Fruit fly (Drosophila melanogaster) whole organism, pupa: Measurements from ENCODE around the gene Jhbp14.

Experiments
- CG10348 ChIP-seq: fragments of 200-800 bp; sonication (Bioruptor generic); IDR thresholded peaks from 2 replicates; pipeline ENCODE4 v1.3.6; 2022; ENCODE audit warnings: missing biosample characterization, missing genetic modification characterization
- CG12605 ChIP-seq: fragments of 200-800 bp; sonication (Bioruptor generic); IDR thresholded peaks from 2 replicates; pipeline ENCODE4 v1.3.6; 2022; ENCODE audit warnings: missing biosample characterization, missing genetic modification characterization
- CG13204 ChIP-seq: fragments of 200-800 bp; sonication (Bioruptor generic); optimal IDR thresholded peaks from 2 replicates; lab custom pipeline; 2018; ENCODE audit warnings: missing biosample characterization, mild to moderate bottlenecking, missing genetic modification characterization, moderate library complexity
- CG14655 ChIP-seq: fragments of 200-800 bp; sonication (Bioruptor generic); optimal IDR thresholded peaks from 3 replicates; lab custom pipeline; 2017; ENCODE audit warnings: mild to moderate bottlenecking, missing biosample characterization, missing genetic modification reagents, missing genetic modification characterization
- CG15710 ChIP-seq: fragments of 200-800 bp; sonication (Bioruptor generic); optimal IDR thresholded peaks from 2 replicates; lab custom pipeline; 2018; ENCODE audit warnings: missing biosample characterization, mild to moderate bottlenecking, missing genetic modification characterization, moderate library complexity
- CG17806 ChIP-seq: fragments of 200-800 bp; sonication (Bioruptor generic); optimal IDR thresholded peaks from 2 replicates; lab custom pipeline; 2018; ENCODE audit warnings: missing biosample characterization, mild to moderate bottlenecking, missing genetic modification characterization, moderate library complexity
- CG32121 ChIP-seq: fragments of 200-800 bp; sonication (Bioruptor generic); IDR thresholded peaks from 2 replicates; pipeline ENCODE4 v1.3.6; 2022; ENCODE audit warnings: missing biosample characterization, missing genetic modification characterization
- CG34367 ChIP-seq: fragments of 200-800 bp; sonication (Bioruptor generic); optimal IDR thresholded peaks from 2 replicates; lab custom pipeline; 2018; ENCODE audit warnings: missing biosample characterization, mild to moderate bottlenecking, missing genetic modification characterization
- CG4496 ChIP-seq: fragments of 200-800 bp; sonication (Bioruptor generic); IDR thresholded peaks from 3 replicates; pipeline ENCODE4 v1.3.6; 2022; ENCODE audit warnings: missing biosample characterization, missing genetic modification characterization
- CG8159 ChIP-seq: fragments of 200-800 bp; sonication (Bioruptor generic); optimal IDR thresholded peaks from 3 replicates; lab custom pipeline; 2018; ENCODE audit warnings: missing biosample characterization, mild to moderate bottlenecking, missing genetic modification characterization, moderate library complexity
- CG8301 ChIP-seq: fragments of 200-800 bp; sonication (Bioruptor generic); optimal IDR thresholded peaks from 2 replicates; lab custom pipeline; 2018; ENCODE audit warnings: missing biosample characterization, mild to moderate bottlenecking, missing genetic modification characterization
- CG9948 ChIP-seq: fragments of 200-800 bp; sonication (Bioruptor generic); optimal IDR thresholded peaks from 2 replicates; lab custom pipeline; 2018; ENCODE audit warnings: missing biosample characterization, mild to moderate bottlenecking, missing genetic modification characterization, moderate library complexity
- D1 ChIP-seq: fragments of 200-800 bp; sonication (Bioruptor generic); optimal IDR thresholded peaks from 2 replicates; lab custom pipeline; 2018; ENCODE audit warnings: missing biosample characterization, mild to moderate bottlenecking, missing genetic modification characterization, moderate library complexity
- EcR ChIP-seq: fragments of 200-800 bp; sonication (Bioruptor generic); optimal IDR thresholded peaks from 3 replicates; lab custom pipeline; 2019; ENCODE audit warnings: missing biosample characterization, missing genetic modification characterization, mild to moderate bottlenecking, moderate library complexity, missing genetic modification reagents
- Ets98B ChIP-seq: fragments of 200-800 bp; sonication (Bioruptor generic); IDR thresholded peaks from 2 replicates; pipeline ENCODE4 v1.3.6; 2022; ENCODE audit warnings: missing biosample characterization, missing genetic modification characterization
- Pif1A ChIP-seq: fragments of 200-800 bp; sonication (Bioruptor generic); optimal IDR thresholded peaks from 3 replicates; lab custom pipeline; 2016; ENCODE audit warnings: missing biosample characterization, missing genetic modification characterization
- Pif1B ChIP-seq: fragments of 200-800 bp; sonication (Bioruptor generic); optimal IDR thresholded peaks from 3 replicates; lab custom pipeline; 2016; ENCODE audit warnings: missing biosample characterization, missing genetic modification characterization
- Snoo ChIP-seq: fragments of 200-800 bp; sonication (Bioruptor generic); optimal IDR thresholded peaks from 3 replicates; lab custom pipeline; 2017; ENCODE audit warnings: missing biosample characterization, mild to moderate bottlenecking, missing genetic modification characterization, inconsistent platforms
- fd96Ca ChIP-seq: fragments of 200-800 bp; sonication (Bioruptor generic); IDR thresholded peaks from 3 replicates; pipeline ENCODE4 v1.3.6; 2022; ENCODE audit warnings: missing biosample characterization, missing genetic modification characterization
- gl ChIP-seq: fragments of 200-800 bp; sonication (Bioruptor generic); optimal IDR thresholded peaks from 2 replicates; lab custom pipeline; 2018; ENCODE audit warnings: missing biosample characterization, mild to moderate bottlenecking, missing genetic modification characterization
- rn ChIP-seq: fragments of 200-800 bp; sonication (Bioruptor generic); IDR thresholded peaks from 2 replicates; pipeline ENCODE4 v1.3.6; 2022; ENCODE audit warnings: missing biosample characterization, missing genetic modification characterization

Jhbp14 gene

DNA sequence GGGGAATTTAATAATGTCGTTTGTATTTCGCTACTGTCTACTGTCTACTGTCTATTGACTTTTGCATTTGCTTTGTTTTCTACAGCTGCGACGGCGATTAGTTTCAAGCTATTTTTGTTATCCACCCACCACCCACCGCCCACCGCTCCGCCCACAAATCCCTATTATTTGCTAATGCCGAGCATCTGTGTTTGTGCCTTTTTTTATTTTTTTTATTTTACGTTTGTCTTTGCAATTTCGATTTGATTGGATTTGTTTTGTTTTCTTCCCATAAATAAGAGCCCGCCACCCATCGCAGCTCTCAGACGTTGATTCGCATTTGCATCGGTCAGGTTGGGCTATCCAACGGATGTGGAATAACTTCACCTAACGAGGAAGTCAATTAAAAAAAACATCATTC lies at the start of gene Jhbp14:
Gene Jhbp14 (plus strand): TSS at position 301 of the 400 bp plus-strand sequence.
- no peak for TF ChIP-seq D1 (tag; lab: Kevin White, UChicago)
- no peak for TF ChIP-seq CG15710 (tag; lab: Kevin White, UChicago)
- no peak for TF ChIP-seq CG10348 (GFP tag; lab: Robert Waterston, UW)
- no peak for TF ChIP-seq CG34367 (tag; lab: Kevin White, UChicago)
- no peak for TF ChIP-seq gl (tag; lab: Kevin White, UChicago)
- no peak for TF ChIP-seq Pif1A
- TF ChIP-seq CG8159: no peak
- no peak for TF ChIP-seq CG32121
- TF ChIP-seq Snoo: no peak
- TF ChIP-seq Ets98B (GFP tag; lab: Robert Waterston, UW): no peak
- no peak for TF ChIP-seq CG9948 (tag; lab: Kevin White, UChicago)
- no peak for TF ChIP-seq CG4496
- no peak for TF ChIP-seq Pif1B (GFP tag; lab: Kevin White, UChicago)
- no peak for TF ChIP-seq CG14655 (GFP tag; lab: Kevin White, UChicago)

DNA sequence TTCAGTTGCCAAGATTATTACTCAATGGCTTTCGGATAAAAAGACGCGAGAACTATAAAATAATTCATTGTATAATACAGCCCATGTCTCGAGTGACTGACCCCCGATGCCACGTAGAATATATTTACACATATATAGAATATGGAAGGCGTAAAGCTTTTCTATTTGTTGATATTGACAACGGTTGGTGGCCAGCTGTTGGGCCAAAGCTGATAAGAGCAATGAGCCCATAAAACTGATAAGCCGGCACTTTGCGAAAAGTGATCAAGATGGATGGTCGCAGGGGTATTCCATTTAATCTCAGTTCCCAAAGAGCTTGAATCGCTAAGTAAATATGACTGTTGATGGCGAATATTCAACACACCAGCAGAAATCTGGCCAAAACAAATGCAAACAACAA lies 45.8 kb upstream of the Jhbp14 start:
- TF ChIP-seq rn: no peak
- TF ChIP-seq CG34367 (tag; lab: Kevin White, UChicago): no peak
- TF ChIP-seq Pif1B (GFP tag; lab: Kevin White, UChicago): no peak
- TF ChIP-seq EcR (GFP tag; lab: Kevin White, UChicago): peak; percentile 91
- TF ChIP-seq CG32121: no peak

DNA sequence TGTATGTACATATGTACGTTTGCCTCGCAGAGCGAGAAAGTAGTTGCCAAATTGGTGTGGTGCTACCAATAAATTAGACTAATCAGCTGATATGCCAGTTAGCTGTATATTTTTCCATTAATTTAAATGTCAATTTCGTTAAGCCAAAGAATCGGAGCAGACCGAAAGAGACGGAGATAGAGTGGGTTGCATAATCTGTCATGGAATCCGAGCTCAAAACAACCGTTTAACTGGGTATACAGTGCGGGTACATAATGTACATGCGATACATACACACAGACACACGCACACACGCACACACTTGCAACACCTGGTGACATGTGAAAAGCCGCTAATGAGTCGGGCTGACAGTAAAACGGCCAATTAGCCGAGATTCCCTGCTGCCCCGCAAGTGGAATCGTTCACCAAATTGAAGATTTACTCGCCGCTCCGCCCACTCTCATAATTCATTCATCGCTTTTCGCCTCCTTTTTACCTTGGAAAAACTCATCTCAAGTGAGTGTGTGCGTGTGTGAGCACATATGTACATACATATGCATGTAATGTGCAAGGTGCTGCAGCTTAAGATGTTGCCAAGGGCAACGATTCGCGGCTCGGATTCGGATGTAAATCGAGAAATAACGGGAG lies 45.1 kb upstream of the Jhbp14 start:
- TF ChIP-seq CG13204 (no peak), Pif1A (no peak), CG12605 (GFP tag; lab: Robert Waterston, UW) (no peak), fd96Ca (no peak), CG15710 (tag; lab: Kevin White, UChicago) (no peak), CG34367 (tag; lab: Kevin White, UChicago) (no peak)

- TF ChIP-seq Ets98B (GFP tag; lab: Robert Waterston, UW) (peak; percentile 60), CG15710 (tag; lab: Kevin White, UChicago) (peak; percentile 56), fd96Ca (peak; percentile 71), CG4496 (peak; percentile 59; the same call in 1 of the 3 replicates), rn (peak; percentile 42; the same call in 1 of the 2 replicates), Pif1B (GFP tag; lab: Kevin White, UChicago) (no peak), CG32121 (peak; percentile 56; the same call in 1 of the 2 replicates), EcR (GFP tag; lab: Kevin White, UChicago) (peak; percentile 28), Snoo (peak; percentile 53), gl (tag; lab: Kevin White, UChicago) (no peak), CG14655 (GFP tag; lab: Kevin White, UChicago) (no peak)
Measured at dm6 chr2L:13191894-13192293, 44.4 kb upstream of the Jhbp14 start, which contains the start of the genes CG16974 and Edem2. CG16974 (minus strand) TSS chr2L:13191979. Edem2 (plus strand) TSS chr2L:13192201.

dm6 chr2L:13195822-13196221 lies 40.5 kb upstream of the Jhbp14 start:
- TF ChIP-seq Ets98B (GFP tag; lab: Robert Waterston, UW) (no peak), CG8301 (tag; lab: Kevin White, UChicago) (no peak), CG4496 (no peak), CG9948 (tag; lab: Kevin White, UChicago) (no peak), CG13204 (no peak), CG14655 (GFP tag; lab: Kevin White, UChicago) (no peak), CG12605 (GFP tag; lab: Robert Waterston, UW) (no peak), CG10348 (GFP tag; lab: Robert Waterston, UW) (no peak), D1 (tag; lab: Kevin White, UChicago) (no peak), CG8159 (no peak), fd96Ca (no peak), Pif1A (no peak), EcR (GFP tag; lab: Kevin White, UChicago) (no peak), Pif1B (GFP tag; lab: Kevin White, UChicago) (no peak), CG17806 (tag; lab: Kevin White, UChicago) (no peak), rn (no peak), Snoo (no peak)

DNA sequence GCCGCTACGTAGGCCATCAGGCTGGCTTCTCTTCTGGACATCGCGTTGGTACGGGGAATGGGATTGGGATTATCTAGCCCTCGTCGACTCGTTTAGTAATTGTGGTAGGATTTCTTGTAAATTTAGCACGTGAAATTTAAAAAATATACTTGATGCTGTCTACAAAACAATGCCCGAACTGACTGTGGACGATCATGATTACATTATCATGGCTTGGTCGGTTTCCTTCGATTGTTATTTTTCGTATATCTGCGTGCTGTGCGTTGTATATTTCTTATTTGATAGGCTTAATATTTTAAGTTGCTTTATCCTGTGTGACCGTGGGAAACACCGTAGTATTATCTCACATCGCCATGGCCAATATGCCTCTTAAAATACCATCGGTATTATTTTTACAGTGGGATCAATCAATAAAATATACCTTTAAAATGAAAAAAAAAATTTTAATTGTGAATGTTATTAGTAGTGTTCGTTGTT lies 33.3 kb upstream of the Jhbp14 start, which contains the start of gene CG16972:
Gene CG16972 (minus strand): TSS at position 336 of the 477 bp plus-strand sequence.
- TF ChIP-seq CG17806 (tag; lab: Kevin White, UChicago) (no peak), CG12605 (GFP tag; lab: Robert Waterston, UW) (peak; percentile 7; the same call in 1 of the 2 replicates), Pif1A (no peak), fd96Ca (no peak)
